Fruit fly (Drosophila melanogaster): ENCODE results near the gene Frl.

- TF ChIP-seq btn (GFP tag; optimal IDR thresholded peaks at IDR 0.05) (no peak), CG17385 (GFP tag; optimal IDR thresholded peaks at IDR 0.05) (no peak), mirr (GFP tag; optimal IDR thresholded peaks at IDR 0.05) (no peak), slp2 (GFP tag; optimal IDR thresholded peaks at IDR 0.05) (no peak), CG10274 (GFP tag; optimal IDR thresholded peaks at IDR 0.05) (no peak), Nf-YC (tag; optimal IDR thresholded peaks at IDR 0.05) (no peak), Mad (GFP tag; optimal IDR thresholded peaks at IDR 0.05) (no peak), ase (GFP tag; IDR thresholded peaks at IDR 0.05) (no peak)
These were observed 27.3 kb upstream of the Frl start for dm6 chr3L:14025736-14026135.
